Fruit fly (Drosophila melanogaster): ENCODE data around the gene CG12947.

Gene CG12947

DNA sequence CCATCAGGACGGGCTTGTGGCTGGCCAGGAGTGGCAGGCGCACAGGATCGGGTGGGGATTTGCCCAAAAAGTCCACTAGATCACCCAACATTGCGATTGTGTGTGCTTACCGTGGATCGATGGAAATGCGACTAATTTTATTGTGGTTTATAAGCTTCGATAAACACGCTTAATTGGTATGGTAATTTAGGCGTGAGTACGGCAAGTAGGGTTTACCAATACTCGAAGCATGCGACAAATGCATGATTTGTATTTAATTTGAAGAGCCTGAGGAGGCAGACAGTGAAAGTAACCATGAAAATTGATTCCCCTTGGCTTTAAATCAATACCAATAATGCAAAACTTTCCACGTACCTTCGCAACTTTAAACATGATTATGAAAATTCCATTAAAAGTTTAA is 39.9 kb downstream of the CG12947 start, which contains the start of gene CG9458:
CG9458 (minus strand) TSS at position 101 of the 400 bp plus-strand sequence.
- TF ChIP-seq Sin3A (optimal IDR thresholded peaks at IDR 0.05) (no peak), h (optimal IDR thresholded peaks at IDR 0.05) (no peak), Myc (optimal IDR thresholded peaks at IDR 0.05) (no peak), ttk (optimal IDR thresholded peaks at IDR 0.05) (no peak), insv (optimal IDR thresholded peaks at IDR 0.05) (no peak), psq (optimal IDR thresholded peaks at IDR 0.05) (no peak)

DNA sequence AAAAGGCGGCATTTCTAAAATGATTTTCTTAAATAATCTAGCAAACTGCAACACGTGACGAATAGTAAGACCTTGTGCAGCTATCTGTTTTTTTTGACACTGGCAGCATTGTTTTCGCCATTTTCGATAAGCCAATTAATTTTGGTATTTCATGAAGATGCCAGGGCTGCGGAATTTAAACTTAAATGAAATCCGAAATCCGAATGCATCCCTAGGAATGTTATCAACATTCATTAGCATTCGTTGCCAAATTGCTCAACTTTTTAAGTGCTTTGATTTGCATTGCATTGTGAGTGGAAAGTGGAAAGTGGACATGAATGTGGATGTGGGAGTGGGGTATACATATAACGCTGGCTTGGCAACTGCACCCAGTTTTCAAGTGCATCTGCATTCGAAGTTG is 41.2 kb downstream of the CG12947 start, which contains the start of gene CG42857:
CG42857 (minus strand) TSS at position 101 of the 400 bp plus-strand sequence.
- TF ChIP-seq psq (optimal IDR thresholded peaks at IDR 0.05) (no peak), ttk (optimal IDR thresholded peaks at IDR 0.05) (no peak), Sin3A (optimal IDR thresholded peaks at IDR 0.05) (no peak), Myc (optimal IDR thresholded peaks at IDR 0.05) (no peak), insv (optimal IDR thresholded peaks at IDR 0.05) (no peak), h (optimal IDR thresholded peaks at IDR 0.05) (no peak)

DNA sequence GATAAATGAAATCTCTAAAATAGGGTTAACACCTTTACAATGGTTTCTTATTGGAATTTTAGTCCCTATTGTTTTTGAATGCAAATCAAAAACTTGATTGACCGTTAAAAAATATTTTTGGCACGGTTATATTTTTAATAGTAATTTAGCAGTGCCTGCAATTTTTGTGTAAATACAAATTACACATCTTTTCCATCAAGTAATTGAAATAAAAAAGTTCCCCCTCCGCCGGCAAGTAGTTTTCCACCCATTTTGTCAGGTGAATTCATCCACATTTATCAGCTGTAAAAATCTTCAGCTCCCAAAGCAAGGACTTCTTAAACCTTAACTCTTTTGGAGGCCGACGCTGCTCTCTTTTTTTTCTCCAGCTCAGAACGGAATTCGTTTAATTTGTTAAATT is 43.9 kb downstream of the CG12947 start, which contains the start of gene CG34302:
CG34302 (minus strand) TSS at position 101 of the 400 bp plus-strand sequence.
- TF ChIP-seq Myc (optimal IDR thresholded peaks at IDR 0.05) (no peak), psq (optimal IDR thresholded peaks at IDR 0.05) (no peak), h (optimal IDR thresholded peaks at IDR 0.05) (no peak), Sin3A (optimal IDR thresholded peaks at IDR 0.05) (no peak), insv (optimal IDR thresholded peaks at IDR 0.05) (no peak), ttk (optimal IDR thresholded peaks at IDR 0.05) (no peak)
